Worm (Caenorhabditis elegans) whole organism, L3 larva: ENCODE measurements around the gene Y73F8A.23.

ENCODE experiments used
- R02D3.7 ChIP-seq: fragments of 150-350 bp; optimal IDR thresholded peaks from 2 replicates; lab custom pipeline; 2014; ENCODE audit warnings: missing biosample characterization, missing genetic modification characterization
- ZK546.5 ChIP-seq: sonication (generic microtip); optimal IDR thresholded peaks from 2 replicates; lab custom pipeline; 2017; ENCODE audit warnings: missing biosample characterization, missing genetic modification characterization
- ama-1 ChIP-seq: fragments of 150-350 bp; optimal IDR thresholded peaks from 2 replicates; lab custom pipeline; 2018
- ceh-28 ChIP-seq: fragments of 150-350 bp; optimal IDR thresholded peaks from 2 replicates; lab custom pipeline; 2014; ENCODE audit warnings: missing biosample characterization, missing genetic modification reagents, missing genetic modification characterization
- ceh-9 ChIP-seq: sonication (generic microtip); optimal IDR thresholded peaks from 2 replicates; lab custom pipeline; 2018; ENCODE audit warnings: missing biosample characterization, missing genetic modification characterization
- daf-12 ChIP-seq: fragments of 150-350 bp; optimal IDR thresholded peaks from 2 replicates; lab custom pipeline; 2014; ENCODE audit warnings: missing biosample characterization, missing genetic modification reagents, missing genetic modification characterization
- elt-3 ChIP-seq, 3 experiments: fragments of 150-350 bp in 1 of 3; sonication (generic microtip) in 2 of 3; optimal IDR thresholded peaks; 2 replicates in 2 of 3; 4 replicates in 1 of 3; lab custom pipeline; 2014 to 2017; ENCODE audit warnings: missing biosample characterization in 3 of 3, missing genetic modification characterization in 3 of 3
- eor-1 ChIP-seq, 2 experiments: fragments of 150-350 bp; optimal IDR thresholded peaks; 2 replicates each; lab custom pipeline; 2014 to 2018; ENCODE audit warnings: missing biosample characterization in 2 of 2, missing genetic modification characterization in 2 of 2
- fkh-10 ChIP-seq: sonication (generic microtip); optimal IDR thresholded peaks from 2 replicates; lab custom pipeline; 2017; ENCODE audit warnings: missing biosample characterization, missing genetic modification reagents, missing genetic modification characterization
- fkh-2 ChIP-seq: fragments of 150-350 bp; optimal IDR thresholded peaks from 2 replicates; lab custom pipeline; 2014; ENCODE audit warnings: missing biosample characterization, missing genetic modification reagents, missing genetic modification characterization
- hmg-11 ChIP-seq: sonication (generic microtip); optimal IDR thresholded peaks from 2 replicates; lab custom pipeline; 2016; ENCODE audit warnings: missing genetic modification characterization, missing compliant biosample characterization
- lin-15B ChIP-seq: fragments of 150-350 bp; optimal IDR thresholded peaks from 2 replicates; lab custom pipeline; 2014; ENCODE audit warnings: missing biosample characterization, missing genetic modification characterization
- lsy-12 ChIP-seq: sonication (generic microtip); optimal IDR thresholded peaks from 2 replicates; lab custom pipeline; 2016; ENCODE audit warnings: mild to moderate bottlenecking, missing genetic modification characterization, missing compliant biosample characterization
- mdl-1 ChIP-seq: fragments of 150-350 bp; optimal IDR thresholded peaks from 2 replicates; lab custom pipeline; 2014; ENCODE audit warnings: missing biosample characterization, missing genetic modification characterization
- mml-1 ChIP-seq: fragments of 150-350 bp; sonication (generic microtip); optimal IDR thresholded peaks from 3 replicates; lab custom pipeline; 2014; ENCODE audit warnings: missing biosample characterization, missing genetic modification characterization
- nfya-1 ChIP-seq: sonication (generic microtip); optimal IDR thresholded peaks from 2 replicates; lab custom pipeline; 2017; ENCODE audit warnings: missing genetic modification characterization, mild to moderate bottlenecking, missing compliant biosample characterization, antibody characterized with exemption, moderate library complexity; ENCODE audit not compliant: insufficient read depth
- nhr-12 ChIP-seq: fragments of 150-350 bp; optimal IDR thresholded peaks from 2 replicates; lab custom pipeline; 2014; ENCODE audit warnings: missing biosample characterization, missing genetic modification characterization
- nhr-23 ChIP-seq: fragments of 150-350 bp; optimal IDR thresholded peaks from 2 replicates; lab custom pipeline; 2014; ENCODE audit warnings: missing biosample characterization, missing genetic modification reagents, missing genetic modification characterization
- nhr-25 ChIP-seq: sonication (generic microtip); optimal IDR thresholded peaks from 2 replicates; lab custom pipeline; 2017; ENCODE audit warnings: missing biosample characterization, missing genetic modification characterization
- nhr-28 ChIP-seq: fragments of 150-350 bp; optimal IDR thresholded peaks from 2 replicates; lab custom pipeline; 2014; ENCODE audit warnings: missing biosample characterization, missing genetic modification characterization
- nhr-43 ChIP-seq: sonication (generic microtip); optimal IDR thresholded peaks from 2 replicates; lab custom pipeline; 2016; ENCODE audit warnings: mild to moderate bottlenecking, missing genetic modification characterization, missing compliant biosample characterization; ENCODE audit not compliant: poor library complexity, severe bottlenecking
- nhr-67 ChIP-seq: fragments of 150-350 bp; optimal IDR thresholded peaks from 2 replicates; lab custom pipeline; 2014; ENCODE audit warnings: missing biosample characterization, missing genetic modification characterization
- nhr-76 ChIP-seq: fragments of 150-350 bp; sonication (generic microtip); optimal IDR thresholded peaks from 5 replicates; lab custom pipeline; 2014; ENCODE audit warnings: missing biosample characterization, missing genetic modification characterization
- pha-4 ChIP-seq: fragments of 150-350 bp; optimal IDR thresholded peaks from 2 replicates; lab custom pipeline; 2014; ENCODE audit warnings: missing biosample characterization, missing genetic modification reagents, missing genetic modification characterization
- pqm-1 ChIP-seq: fragments of 150-350 bp; optimal IDR thresholded peaks from 2 replicates; lab custom pipeline; 2017; ENCODE audit warnings: missing biosample characterization, missing genetic modification characterization, inconsistent platforms
- sea-2 ChIP-seq: fragments of 150-350 bp; sonication (generic microtip); optimal IDR thresholded peaks from 4 replicates; lab custom pipeline; 2014; ENCODE audit warnings: missing biosample characterization, missing genetic modification reagents, missing genetic modification characterization
- skn-1 ChIP-seq: fragments of 150-350 bp; optimal IDR thresholded peaks from 2 replicates; lab custom pipeline; 2014; ENCODE audit warnings: missing biosample characterization, missing genetic modification characterization
- tbx-2 ChIP-seq: sonication (generic microtip); optimal IDR thresholded peaks from 2 replicates; lab custom pipeline; 2016; ENCODE audit warnings: mild to moderate bottlenecking, missing genetic modification characterization, missing compliant biosample characterization
- unc-62 ChIP-seq: fragments of 150-350 bp; sonication (generic microtip); optimal IDR thresholded peaks from 4 replicates; lab custom pipeline; 2014; ENCODE audit warnings: missing biosample characterization, missing genetic modification reagents, missing genetic modification characterization
- zag-1 ChIP-seq: fragments of 150-350 bp; optimal IDR thresholded peaks from 2 replicates; lab custom pipeline; 2014; ENCODE audit warnings: missing biosample characterization, missing genetic modification characterization
- ztf-11 ChIP-seq: fragments of 150-350 bp; optimal IDR thresholded peaks from 2 replicates; lab custom pipeline; 2014; ENCODE audit warnings: missing biosample characterization, missing genetic modification characterization
- ztf-4 ChIP-seq: fragments of 150-350 bp; optimal IDR thresholded peaks from 2 replicates; lab custom pipeline; 2014; ENCODE audit warnings: missing biosample characterization, missing genetic modification characterization

Y73F8A.23 gene

ce11 chrIV:15453137-15453788 is 8.9 kb upstream of the Y73F8A.23 start, which contains the start of gene gtf-2H4:
gtf-2H4 (minus strand) TSS chrIV:15453187.
- TF ChIP-seq ceh-28 (tag; lab: Kevin White, UChicago) = peak; percentile 74
- no peak for TF ChIP-seq ceh-9 (tag; lab: Kevin White, UChicago)
- TF ChIP-seq mml-1 = no peak
- TF ChIP-seq zag-1 (tag; lab: Kevin White, UChicago) = no peak
- no peak for TF ChIP-seq nhr-12 (tag; lab: Kevin White, UChicago)

DNA sequence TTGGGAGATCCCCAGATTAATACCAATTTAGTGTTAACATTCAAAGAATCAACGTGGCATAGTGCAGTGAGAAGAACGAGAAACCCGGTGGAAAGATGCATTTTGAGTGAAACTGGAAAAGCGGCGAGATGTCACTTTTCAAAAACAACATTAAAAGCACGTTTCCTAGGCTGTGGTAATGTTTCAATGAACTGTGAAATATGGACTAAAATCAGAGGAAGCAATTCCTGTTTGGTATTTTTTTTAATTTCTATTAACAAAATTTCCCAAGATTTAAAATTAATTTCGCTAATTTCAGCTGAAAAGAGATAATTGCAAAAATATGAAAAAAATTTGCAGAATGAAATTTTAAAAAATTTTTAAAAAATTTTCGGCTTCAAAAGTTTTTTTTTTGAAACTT is 3.1 kb downstream of the Y73F8A.23 start, which contains the start of gene Y73F8A.22:
TSS of gene Y73F8A.22 (minus strand) at position 101 of the 400 bp plus-strand sequence.
- TF ChIP-seq pha-4 (no peak), daf-12 (tag; lab: Kevin White, UChicago) (no peak), unc-62 (GFP tag; lab: Kevin White, UChicago) (no peak), ztf-4 (no peak), skn-1 (tag; lab: Kevin White, UChicago) (no peak), nhr-12 (tag; lab: Kevin White, UChicago) (no peak), mdl-1 (tag; lab: Kevin White, UChicago) (no peak), nhr-67 (tag; lab: Kevin White, UChicago) (no peak), sea-2 (GFP tag; lab: Kevin White, UChicago) (no peak), hmg-11 (tag; lab: Kevin White, UChicago) (no peak)

DNA sequence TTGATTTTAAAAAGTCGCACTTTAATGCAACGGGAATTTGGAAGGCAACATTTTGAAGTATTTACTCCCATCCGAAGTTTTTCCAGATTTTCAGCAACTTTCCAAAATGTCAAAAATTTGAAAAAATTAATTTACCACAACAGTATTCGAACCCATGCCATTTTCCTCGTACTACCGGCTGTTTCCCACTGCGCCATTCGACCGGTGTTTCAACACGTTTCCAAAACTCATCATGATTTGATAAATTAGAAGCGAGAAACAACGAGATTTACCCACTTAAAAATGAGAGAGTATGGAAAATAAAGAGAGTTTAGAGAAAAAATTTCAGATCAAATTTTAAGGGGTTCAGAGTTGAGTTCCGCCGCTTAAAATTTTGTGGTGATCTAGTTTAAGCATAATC is 10.6 kb downstream of the Y73F8A.23 start:
- TF ChIP-seq pha-4 (no peak), nhr-76 (tag; lab: Kevin White, UChicago) (no peak), pqm-1 (peak; percentile 6)

DNA sequence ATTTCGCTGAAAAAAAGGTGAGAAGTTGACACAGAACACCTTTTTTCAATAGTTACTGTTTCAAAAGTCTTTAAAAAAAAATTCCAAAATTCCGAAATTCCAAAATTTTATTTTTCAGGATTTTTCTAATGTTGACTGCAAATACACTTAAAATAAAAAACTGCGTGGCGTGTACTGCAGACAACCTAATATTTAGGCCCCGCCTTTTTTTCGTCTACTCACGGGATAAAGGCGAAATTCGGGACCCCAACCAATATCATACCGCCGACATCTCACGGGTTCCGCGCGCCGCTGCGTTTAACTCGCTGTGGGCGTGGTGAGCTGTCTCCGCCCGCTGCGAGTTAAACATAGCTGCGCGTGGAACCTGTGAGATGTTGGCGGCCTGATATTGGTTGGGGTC is 41.8 kb downstream of the Y73F8A.23 start:
- TF ChIP-seq hmg-11 (tag; lab: Kevin White, UChicago) (no peak), tbx-2 (tag; lab: Kevin White, UChicago) (no peak), pha-4 (no peak), sea-2 (GFP tag; lab: Kevin White, UChicago) (no peak), mdl-1 (tag; lab: Kevin White, UChicago) (no peak), lin-15B (tag; lab: Kevin White, UChicago) (no peak), fkh-2 (tag; lab: Kevin White, UChicago) (no peak), eor-1 (tag; optimal IDR thresholded peaks at IDR 0.05; lab: Kevin White, UChicago) (no peak), ZK546.5 (tag; lab: Kevin White, UChicago) (no peak)

- TF ChIP-seq elt-3 (tag; optimal IDR thresholded peaks at IDR 0.05; lab: Kevin White, UChicago) (no peak), nhr-28 (tag; lab: Kevin White, UChicago) (no peak), fkh-10 (GFP tag; lab: Kevin White, UChicago) (no peak), pqm-1 (no peak), ceh-28 (tag; lab: Kevin White, UChicago) (no peak)
- TF ChIP-seq, all 47 proteins: peak for 0
Observed at ce11 chrIV:15399977-15400376, 44.4 kb downstream of the Y73F8A.23 start, which contains the start of gene nhr-5. nhr-5 (plus strand) TSS chrIV:15400277.

ce11 chrIV:15398643-15399042 is 45.7 kb downstream of the Y73F8A.23 start:
- no peak for TF ChIP-seq lsy-12
- TF ChIP-seq tbx-2 (tag; lab: Kevin White, UChicago) = peak; percentile 27
- TF ChIP-seq pha-4 = no peak
- TF ChIP-seq nhr-25 (tag; lab: Kevin White, UChicago) = peak; percentile 80
- peak; percentile 44 for TF ChIP-seq nfya-1 (tag; lab: Kevin White, UChicago)
- TF ChIP-seq nhr-23 (tag; lab: Kevin White, UChicago) = peak; percentile 84
- peak; percentile 85 for TF ChIP-seq nhr-43 (tag; lab: Kevin White, UChicago)
- TF ChIP-seq elt-3 (tag; optimal IDR thresholded peaks at IDR 0.05; lab: Kevin White, UChicago) = peak in 1 of 3 experiments; percentile 75
- TF ChIP-seq R02D3.7 (tag; lab: Kevin White, UChicago) = peak; percentile 9
- TF ChIP-seq ztf-11 (tag; lab: Kevin White, UChicago) = no peak
- TF ChIP-seq zag-1 (tag; lab: Kevin White, UChicago) = no peak
- peak; percentile 22 for TF ChIP-seq unc-62 (GFP tag; lab: Kevin White, UChicago)
- peak; percentile 16 for TF ChIP-seq ceh-28 (tag; lab: Kevin White, UChicago)
- TF ChIP-seq ama-1 = no peak
- TF ChIP-seq, all 47 proteins: peak for 9
